Worm (Caenorhabditis elegans) whole organism, L1 larva: ENCODE data around the gene srh-178.
A peak's percentile ranks its signal among the peaks of the same experiment; 100 is the strongest.

Experiments used
- aha-1 ChIP-seq: fragments of 150-350 bp; optimal IDR thresholded peaks from 2 replicates; lab custom pipeline; 2014; ENCODE audit warnings: missing biosample characterization, missing genetic modification characterization
- alr-1 ChIP-seq: fragments of 200-800 bp; sonication (Bioruptor generic); optimal IDR thresholded peaks from 2 replicates; lab custom pipeline; 2018; ENCODE audit warnings: borderline replicate concordance, mild to moderate bottlenecking, missing genetic modification characterization, missing compliant biosample characterization
- aly-2 ChIP-seq: fragments of 150-350 bp; optimal IDR thresholded peaks from 2 replicates; lab custom pipeline; 2014; ENCODE audit warnings: missing biosample characterization, missing genetic modification characterization
- ama-1 ChIP-seq: fragments of 150-350 bp; optimal IDR thresholded peaks from 2 replicates; lab custom pipeline; 2014
- ceh-82 ChIP-seq, 3 experiments: fragments of 150-350 bp in 1 of 3; sonication (generic microtip) in 2 of 3; optimal IDR thresholded peaks; 2 replicates each; lab custom pipeline; 2014 to 2017; ENCODE audit warnings: missing biosample characterization in 3 of 3, missing genetic modification characterization in 3 of 3
- ceh-88 ChIP-seq: fragments of 200-800 bp; sonication (Bioruptor generic); IDR thresholded peaks from 2 replicates; pipeline ENCODE4 v1.3.6; 2022; ENCODE audit warnings: missing genetic modification characterization, missing compliant biosample characterization
- ceh-90 ChIP-seq: sonication (generic microtip); optimal IDR thresholded peaks from 2 replicates; lab custom pipeline; 2016; ENCODE audit warnings: missing genetic modification characterization, missing compliant biosample characterization
- ces-1 ChIP-seq: fragments of 150-350 bp; optimal IDR thresholded peaks from 2 replicates; lab custom pipeline; 2014; ENCODE audit warnings: missing biosample characterization, missing genetic modification reagents, missing genetic modification characterization
- dpl-1 ChIP-seq, 3 experiments: fragments of 150-350 bp in 2 of 3; sonication (generic microtip) in 1 of 3; optimal IDR thresholded peaks; 2 replicates each; lab custom pipeline; 2014 to 2017; ENCODE audit warnings: missing biosample characterization in 3 of 3, missing genetic modification characterization in 3 of 3, missing genetic modification reagents in 3 of 3
- dsc-1 ChIP-seq: sonication (generic microtip); optimal IDR thresholded peaks from 2 replicates; lab custom pipeline; 2016; ENCODE audit warnings: mild to moderate bottlenecking, missing genetic modification characterization, missing compliant biosample characterization
- efl-3 ChIP-seq: fragments of 200-800 bp; sonication (Bioruptor generic); optimal IDR thresholded peaks from 2 replicates; lab custom pipeline; 2018; ENCODE audit warnings: mild to moderate bottlenecking, missing genetic modification characterization, missing compliant biosample characterization
- elt-2 ChIP-seq: sonication (generic microtip); optimal IDR thresholded peaks from 2 replicates; lab custom pipeline; 2016; ENCODE audit warnings: missing genetic modification characterization, mild to moderate bottlenecking, inconsistent platforms, missing compliant biosample characterization, missing genetic modification reagents
- elt-3 ChIP-seq, 6 experiments: fragments of 150-350 bp in 1 of 6; sonication (generic microtip); optimal IDR thresholded peaks; 2 replicates each; lab custom pipeline; 2017 to 2018; ENCODE audit warnings: missing biosample characterization in 6 of 6, missing genetic modification characterization in 6 of 6, inconsistent platforms in 1 of 6
- ets-5 ChIP-seq: fragments of 200-800 bp; sonication (Bioruptor generic); IDR thresholded peaks from 2 replicates; pipeline ENCODE4 v1.3.6; 2022; ENCODE audit warnings: missing genetic modification characterization, missing compliant biosample characterization
- irx-1 ChIP-seq: sonication (generic microtip); optimal IDR thresholded peaks from 2 replicates; lab custom pipeline; 2016; ENCODE audit warnings: missing genetic modification characterization, missing compliant biosample characterization
- jun-1 ChIP-seq: fragments of 150-350 bp; optimal IDR thresholded peaks from 2 replicates; lab custom pipeline; 2014; ENCODE audit warnings: missing biosample characterization, missing genetic modification reagents, missing genetic modification characterization
- lin-13 ChIP-seq: fragments of 150-350 bp; optimal IDR thresholded peaks from 2 replicates; lab custom pipeline; 2014; ENCODE audit warnings: missing biosample characterization, missing genetic modification reagents, missing genetic modification characterization
- mab-9 ChIP-seq: fragments of 200-800 bp; sonication (Bioruptor generic); IDR thresholded peaks from 2 replicates; pipeline ENCODE4 v1.3.6; 2022; ENCODE audit warnings: missing genetic modification reagents, missing genetic modification characterization, missing compliant biosample characterization
- mdl-1 ChIP-seq, 2 experiments: fragments of 150-350 bp; optimal IDR thresholded peaks; 2 replicates each; lab custom pipeline; 2014 to 2017; ENCODE audit warnings: missing biosample characterization in 2 of 2, missing genetic modification characterization in 2 of 2, inconsistent platforms in 1 of 2
- mep-1 ChIP-seq: fragments of 150-350 bp; optimal IDR thresholded peaks from 2 replicates; lab custom pipeline; 2014; ENCODE audit warnings: missing biosample characterization, missing genetic modification characterization
- nhr-11 ChIP-seq: fragments of 150-350 bp; optimal IDR thresholded peaks from 2 replicates; lab custom pipeline; 2014; ENCODE audit warnings: missing biosample characterization, missing genetic modification characterization
- nhr-12 ChIP-seq: sonication (generic microtip); optimal IDR thresholded peaks from 2 replicates; lab custom pipeline; 2017; ENCODE audit warnings: missing biosample characterization, missing genetic modification characterization
- nhr-20 ChIP-seq: sonication (generic microtip); optimal IDR thresholded peaks from 2 replicates; lab custom pipeline; 2016; ENCODE audit warnings: mild to moderate bottlenecking, missing genetic modification characterization, missing compliant biosample characterization
- nhr-237 ChIP-seq: fragments of 150-350 bp; optimal IDR thresholded peaks from 2 replicates; lab custom pipeline; 2014; ENCODE audit warnings: missing biosample characterization, missing genetic modification characterization
- nhr-28 ChIP-seq: fragments of 150-350 bp; optimal IDR thresholded peaks from 2 replicates; lab custom pipeline; 2014; ENCODE audit warnings: missing biosample characterization, missing genetic modification characterization
- nhr-71 ChIP-seq: sonication (generic microtip); optimal IDR thresholded peaks from 2 replicates; lab custom pipeline; 2016; ENCODE audit warnings: mild to moderate bottlenecking, missing genetic modification characterization, moderate library complexity, missing compliant biosample characterization
- nhr-84 ChIP-seq: sonication (generic microtip); optimal IDR thresholded peaks from 2 replicates; lab custom pipeline; 2017; ENCODE audit warnings: missing biosample characterization, missing genetic modification characterization
- nhr-85 ChIP-seq: sonication (generic microtip); peaks from one replicate; lab custom pipeline; 2016; ENCODE audit warnings: missing genetic modification characterization, inconsistent platforms, missing compliant biosample characterization
- pqm-1 ChIP-seq: sonication (generic microtip); optimal IDR thresholded peaks from 3 replicates; lab custom pipeline; 2017; ENCODE audit warnings: missing biosample characterization, missing genetic modification characterization
- rnt-1 ChIP-seq: sonication (generic microtip); optimal IDR thresholded peaks from 2 replicates; lab custom pipeline; 2016; ENCODE audit warnings: mild to moderate bottlenecking, missing genetic modification characterization, moderate library complexity, missing compliant biosample characterization
- sox-4 ChIP-seq: sonication (generic microtip); optimal IDR thresholded peaks from 2 replicates; lab custom pipeline; 2016; ENCODE audit warnings: missing genetic modification characterization, missing compliant biosample characterization
- sptf-1 ChIP-seq: fragments of 150-350 bp; optimal IDR thresholded peaks from 2 replicates; lab custom pipeline; 2014; ENCODE audit warnings: missing biosample characterization, missing genetic modification characterization
- sup-37 ChIP-seq: fragments of 200-800 bp; sonication (Bioruptor generic); optimal IDR thresholded peaks from 2 replicates; lab custom pipeline; 2018; ENCODE audit warnings: mild to moderate bottlenecking, missing genetic modification characterization, missing compliant biosample characterization
- swsn-7 ChIP-seq: sonication (generic microtip); optimal IDR thresholded peaks from 2 replicates; lab custom pipeline; 2016; ENCODE audit warnings: missing genetic modification characterization, missing compliant biosample characterization
- unc-86 ChIP-seq: sonication (generic microtip); optimal IDR thresholded peaks from 2 replicates; lab custom pipeline; 2016; ENCODE audit warnings: missing genetic modification characterization, missing compliant biosample characterization
- xbp-1 ChIP-seq: sonication (generic microtip); optimal IDR thresholded peaks from 2 replicates; lab custom pipeline; 2016; ENCODE audit warnings: missing genetic modification characterization, missing compliant biosample characterization
- ztf-4 ChIP-seq: fragments of 150-350 bp; optimal IDR thresholded peaks from 2 replicates; lab custom pipeline; 2014; ENCODE audit warnings: missing biosample characterization, missing genetic modification characterization

Gene srh-178

ce11 chrV:18462365-18462837 lies 17.7 kb downstream of the srh-178 start, which contains the start of gene ZK228.4:
Gene ZK228.4 (plus strand): TSS chrV:18462787.
- TF ChIP-seq pqm-1 (tag; lab: Kevin White, UChicago) (peak; percentile 6), ceh-90 (tag; lab: Kevin White, UChicago) (no peak), elt-2 (tag; lab: Kevin White, UChicago) (peak; percentile 55)

- no peak for TF ChIP-seq nhr-28 (tag; lab: Kevin White, UChicago)
- TF ChIP-seq efl-3: no peak
- no peak for TF ChIP-seq ama-1 (lab: Kevin White, UChicago)
- no peak for TF ChIP-seq unc-86 (tag; lab: Kevin White, UChicago)
- no peak for TF ChIP-seq ztf-4 (tag; lab: Kevin White, UChicago)
- TF ChIP-seq swsn-7: no peak
- no peak for TF ChIP-seq nhr-84 (tag; lab: Kevin White, UChicago)
- no peak for TF ChIP-seq ets-5 (GFP tag; lab: Robert Waterston, UW)
- TF ChIP-seq aha-1 (tag; lab: Kevin White, UChicago): no peak
- TF ChIP-seq dpl-1 (GFP tag; optimal IDR thresholded peaks at IDR 0.05; lab: Kevin White, UChicago): no peak
- no peak for TF ChIP-seq lin-13 (GFP tag; lab: Kevin White, UChicago)
- peak in 3 of 6 experiments; percentile 10 to 40 (median 20) for TF ChIP-seq elt-3 (tag; optimal IDR thresholded peaks at IDR 0.05; lab: Kevin White, UChicago)
- no peak for TF ChIP-seq ceh-82 (tag; optimal IDR thresholded peaks at IDR 0.05; lab: Kevin White, UChicago)
- no peak for TF ChIP-seq nhr-85 (tag; lab: Kevin White, UChicago)
- TF ChIP-seq nhr-237 (tag; lab: Kevin White, UChicago): no peak
- TF ChIP-seq dsc-1 (tag; lab: Kevin White, UChicago): no peak
- TF ChIP-seq ces-1: no peak
- TF ChIP-seq sup-37 (GFP tag; lab: Kevin White, UChicago): no peak
- no peak for TF ChIP-seq irx-1 (tag; lab: Kevin White, UChicago)
- TF ChIP-seq rnt-1 (tag; lab: Kevin White, UChicago): no peak
- peak; percentile 30 for TF ChIP-seq nhr-20 (tag; lab: Kevin White, UChicago)
- TF ChIP-seq elt-2 (tag; lab: Kevin White, UChicago): peak; percentile 93
- no peak for TF ChIP-seq sox-4 (tag; lab: Kevin White, UChicago)
- TF ChIP-seq nhr-11 (tag; lab: Kevin White, UChicago): no peak
- TF ChIP-seq alr-1 (tag; lab: Kevin White, UChicago): no peak
- TF ChIP-seq ceh-88 (GFP tag; lab: Robert Waterston, UW): no peak
Measured at ce11 chrV:18461200-18461728, 18.9 kb downstream of the srh-178 start, which contains the start of gene ZK228.3. Gene ZK228.3 (minus strand): TSS chrV:18461250.

- TF ChIP-seq sptf-1 (tag; lab: Kevin White, UChicago) (no peak), xbp-1 (tag; lab: Kevin White, UChicago) (no peak), ceh-82 (tag; optimal IDR thresholded peaks at IDR 0.05; lab: Kevin White, UChicago) (no peak), nhr-237 (tag; lab: Kevin White, UChicago) (no peak), aly-2 (tag; lab: Kevin White, UChicago) (no peak), nhr-85 (tag; lab: Kevin White, UChicago) (no peak), mdl-1 (tag; optimal IDR thresholded peaks at IDR 0.05; lab: Kevin White, UChicago) (no peak), swsn-7 (no peak)
Measured at ce11 chrV:18456574-18456973, 23.6 kb downstream of the srh-178 start, which contains the start of gene ZK228.10. Gene ZK228.10 (plus strand): TSS chrV:18456874.

- TF ChIP-seq nhr-71 (tag; lab: Kevin White, UChicago): no peak
- TF ChIP-seq jun-1 (tag; lab: Kevin White, UChicago): no peak
- no peak for TF ChIP-seq mep-1 (tag; lab: Kevin White, UChicago)
- no peak for TF ChIP-seq nhr-12 (tag; lab: Kevin White, UChicago)
- TF ChIP-seq mab-9 (GFP tag; lab: Robert Waterston, UW): no peak
- no peak for TF ChIP-seq ceh-88 (GFP tag; lab: Robert Waterston, UW)
- TF ChIP-seq sptf-1 (tag; lab: Kevin White, UChicago): no peak
- TF ChIP-seq, all 84 proteins: peak for 0
Measured at ce11 chrV:18444118-18444517, 36.0 kb downstream of the srh-178 start, which contains the start of gene ZK228.1. Gene ZK228.1 (plus strand): TSS chrV:18444418.
